Worm (Caenorhabditis elegans) whole organism, late embryonic: ENCODE results near the gene isp-1.

ENCODE experiments used
- F13H6.1 ChIP-seq: sonication (generic microtip); optimal IDR thresholded peaks from 2 replicates; lab custom pipeline; 2016; ENCODE audit warnings: missing genetic modification characterization, missing compliant biosample characterization
- K02D7.2 ChIP-seq: sonication (generic microtip); optimal IDR thresholded peaks from 2 replicates; lab custom pipeline; 2017; ENCODE audit warnings: mild to moderate bottlenecking, missing genetic modification characterization, missing compliant biosample characterization
- Y22D7AL.16 ChIP-seq: sonication (generic microtip); optimal IDR thresholded peaks from 2 replicates; lab custom pipeline; 2016; ENCODE audit warnings: missing genetic modification characterization, missing compliant biosample characterization
- ceh-14 ChIP-seq: sonication (generic microtip); optimal IDR thresholded peaks from 2 replicates; lab custom pipeline; 2016; ENCODE audit warnings: missing genotype, missing genetic modification characterization, missing compliant biosample characterization
- ceh-24 ChIP-seq: sonication (generic microtip); optimal IDR thresholded peaks from 2 replicates; lab custom pipeline; 2016; ENCODE audit warnings: mild to moderate bottlenecking, missing genetic modification characterization, missing compliant biosample characterization
- dmd-4 ChIP-seq: sonication (generic microtip); optimal IDR thresholded peaks from 2 replicates; lab custom pipeline; 2016; ENCODE audit warnings: borderline replicate concordance, missing genetic modification characterization, missing compliant biosample characterization
- ets-4 ChIP-seq: sonication (generic microtip); optimal IDR thresholded peaks from 2 replicates; lab custom pipeline; 2016; ENCODE audit warnings: missing genetic modification characterization, missing compliant biosample characterization
- hlh-8 ChIP-seq: sonication (generic microtip); optimal IDR thresholded peaks from 2 replicates; lab custom pipeline; 2016; ENCODE audit warnings: missing genotype, missing genetic modification characterization, missing compliant biosample characterization
- lim-6 ChIP-seq: sonication (generic microtip); optimal IDR thresholded peaks from 2 replicates; lab custom pipeline; 2016; ENCODE audit warnings: missing genetic modification characterization, missing compliant biosample characterization
- pat-9 ChIP-seq: fragments of 200-800 bp; sonication (Bioruptor generic); optimal IDR thresholded peaks from 2 replicates; lab custom pipeline; 2018; ENCODE audit warnings: mild to moderate bottlenecking, missing genetic modification characterization, moderate library complexity, missing compliant biosample characterization
- pqm-1 ChIP-seq: sonication (generic microtip); optimal IDR thresholded peaks from 2 replicates; lab custom pipeline; 2016; ENCODE audit warnings: missing genetic modification characterization, missing compliant biosample characterization
- unc-42 ChIP-seq: sonication (generic microtip); optimal IDR thresholded peaks from 2 replicates; lab custom pipeline; 2016; ENCODE audit warnings: missing genotype, missing genetic modification characterization, missing compliant biosample characterization
- unc-55 ChIP-seq: sonication (generic microtip); optimal IDR thresholded peaks from 2 replicates; lab custom pipeline; 2017; ENCODE audit warnings: missing biosample characterization, missing genetic modification reagents, missing genetic modification characterization

- TF ChIP-seq ceh-24 (tag; lab: Kevin White, UChicago), result no peak
- no peak for TF ChIP-seq ets-4
- TF ChIP-seq dmd-4 (tag; lab: Kevin White, UChicago), result no peak
- no peak for TF ChIP-seq K02D7.2 (tag; lab: Kevin White, UChicago)
- TF ChIP-seq unc-55 (GFP tag; lab: Kevin White, UChicago), result no peak
- TF ChIP-seq ceh-14, result no peak
- no peak for TF ChIP-seq unc-42
- no peak for TF ChIP-seq pat-9
- TF ChIP-seq F13H6.1 (tag; lab: Kevin White, UChicago), result no peak
- TF ChIP-seq pqm-1, result no peak
- no peak for TF ChIP-seq Y22D7AL.16
- TF ChIP-seq hlh-8 (tag; lab: Kevin White, UChicago), result no peak
- TF ChIP-seq lim-6 (tag; lab: Kevin White, UChicago), result no peak
Observed at ce11 chrIV:8127430-8127829, 8.4 kb downstream of the isp-1 start.
